Worm (Caenorhabditis elegans) whole organism, L4/young adult: ENCODE measurements around the gene C26H9A.4.

Experiments used
- W03F9.2 ChIP-seq: fragments of 150-350 bp; optimal IDR thresholded peaks from 2 replicates; lab custom pipeline; 2014; ENCODE audit warnings: missing biosample characterization, missing genetic modification characterization
- dao-5 ChIP-seq: sonication (generic microtip); optimal IDR thresholded peaks from 2 replicates; lab custom pipeline; 2016; ENCODE audit warnings: missing genotype, missing genetic modification characterization, moderate library complexity, missing compliant biosample characterization
- him-1 ChIP-seq: sonication (generic microtip); optimal IDR thresholded peaks from 2 replicates; lab custom pipeline; 2016; ENCODE audit warnings: missing genotype, missing genetic modification reagents, missing genetic modification characterization, missing compliant biosample characterization

- TF ChIP-seq him-1 (tag; lab: Kevin White, UChicago), result no peak
- no peak for TF ChIP-seq W03F9.2 (tag; lab: Kevin White, UChicago)
- no peak for TF ChIP-seq dao-5 (tag; lab: Kevin White, UChicago)
Observed at ce11 chrIV:12632430-12632829, 20.8 kb upstream of the C26H9A.4 start.
